Fruit fly (Drosophila melanogaster): ENCODE data around the gene Hpf1.
A peak's percentile ranks its signal among the peaks of the same experiment; 100 is the strongest.

Gene Hpf1

dm6 chr3R:5833948-5834504 lies 42.3 kb downstream of the Hpf1 start (continued):
- peak; percentile 49 for TF ChIP-seq lbe (GFP tag; optimal IDR thresholded peaks at IDR 0.05)
- TF ChIP-seq lab (GFP tag; optimal IDR thresholded peaks at IDR 0.05), result peak; percentile 32
- no peak for TF ChIP-seq CG31441 (GFP tag; IDR thresholded peaks at IDR 0.05)
- 0 out of 3 replicates have a peak, but pooled peaks have one; percentile 19 for TF ChIP-seq C15 (GFP tag; IDR thresholded peaks at IDR 0.05)
- peak; percentile 11 for TF ChIP-seq Antp (GFP tag; optimal IDR thresholded peaks at IDR 0.05)
- peak; percentile 83 for TF ChIP-seq Med (GFP tag)
- no peak for TF ChIP-seq Side (GFP tag; optimal IDR thresholded peaks at IDR 0.05)
- TF ChIP-seq CG10979 (tag; optimal IDR thresholded peaks at IDR 0.05), result no peak
- peak; percentile 42 for TF ChIP-seq Sox102F (GFP tag; optimal IDR thresholded peaks at IDR 0.05)
- TF ChIP-seq aop (GFP tag; IDR thresholded peaks at IDR 0.05), result no peak
- TF ChIP-seq CG4424 (GFP tag; optimal IDR thresholded peaks at IDR 0.05), result no peak
- no peak for TF ChIP-seq BEAF-32 (GFP tag; optimal IDR thresholded peaks at IDR 0.05)
- TF ChIP-seq CG32532 (GFP tag; IDR thresholded peaks at IDR 0.05), result peak; percentile 40; the same call in 1 of the 2 replicates
- TF ChIP-seq Aef1 (GFP tag; IDR thresholded peaks at IDR 0.05), result 0 out of 3 replicates have a peak, but pooled peaks have one; percentile 37
- no peak for TF ChIP-seq Asciz (GFP tag; optimal IDR thresholded peaks at IDR 0.05)
- peak; percentile 2 for TF ChIP-seq Sry-δ (GFP tag; optimal IDR thresholded peaks at IDR 0.05)
- peak in 1 of 2 experiments; percentile 24 for TF ChIP-seq Pdp1 (GFP tag; optimal IDR thresholded peaks at IDR 0.05)
- TF ChIP-seq Dip2 (GFP tag; IDR thresholded peaks at IDR 0.05), result no peak
- no peak for TF ChIP-seq CG3407 (GFP tag; optimal IDR thresholded peaks at IDR 0.05)
- TF ChIP-seq CG32767 (GFP tag; IDR thresholded peaks at IDR 0.05), result no peak
- TF ChIP-seq Xbp1 (GFP tag; optimal IDR thresholded peaks at IDR 0.05), result no peak
- TF ChIP-seq Rfx (GFP tag; IDR thresholded peaks at IDR 0.05), result 0 out of 2 replicates have a peak, but pooled peaks have one; percentile 25
- peak; percentile 95 for TF ChIP-seq Drgx (GFP tag; IDR thresholded peaks at IDR 0.05)
- peak; percentile 49; the same call in 1 of the 2 replicates for TF ChIP-seq Ptx1 (GFP tag; IDR thresholded peaks at IDR 0.05)
- peak; percentile 48; the same call in 1 of the 2 replicates for TF ChIP-seq ara (GFP tag; IDR thresholded peaks at IDR 0.05)
- 0 out of 3 replicates have a peak, but pooled peaks have one; percentile 18 for TF ChIP-seq CG34422 (GFP tag; IDR thresholded peaks at IDR 0.05)
- peak; percentile 25 for TF ChIP-seq nmo (GFP tag; optimal IDR thresholded peaks at IDR 0.05)
- TF ChIP-seq so (GFP tag; IDR thresholded peaks at IDR 0.05), result 0 out of 3 replicates have a peak, but pooled peaks have one; percentile 39
- TF ChIP-seq CG34376 (GFP tag; optimal IDR thresholded peaks at IDR 0.05), result no peak
- TF ChIP-seq Xrp1 (GFP tag; IDR thresholded peaks at IDR 0.05), result peak; percentile 30; the same call in 1 of the 2 replicates
- peak in 1 of 2 experiments; percentile 11 for TF ChIP-seq dpn (GFP tag; optimal IDR thresholded peaks at IDR 0.05)
- TF ChIP-seq lmd (GFP tag; IDR thresholded peaks at IDR 0.05), result 0 out of 2 replicates have a peak, but pooled peaks have one; percentile 14
- no peak for TF ChIP-seq insv (GFP tag; optimal IDR thresholded peaks at IDR 0.05)
- 0 out of 3 replicates have a peak, but pooled peaks have one; percentile 10 for TF ChIP-seq CG11093 (GFP tag; IDR thresholded peaks at IDR 0.05)
- TF ChIP-seq her (GFP tag; optimal IDR thresholded peaks at IDR 0.05), result no peak
- peak; percentile 32 for TF ChIP-seq CG7839 (tag; optimal IDR thresholded peaks at IDR 0.05)
- TF ChIP-seq ap (GFP tag; IDR thresholded peaks at IDR 0.05), result peak; percentile 16; the same call in 1 of the 2 replicates
- 0 out of 2 replicates have a peak, but pooled peaks have one; percentile 14 for TF ChIP-seq slbo (GFP tag; IDR thresholded peaks at IDR 0.05)
- peak; percentile 44 for TF ChIP-seq gem (tag; optimal IDR thresholded peaks at IDR 0.05)
- peak in 1 of 2 experiments; percentile 19 for TF ChIP-seq Hr51 (GFP tag; optimal IDR thresholded peaks at IDR 0.05)
- TF ChIP-seq row (GFP tag; IDR thresholded peaks at IDR 0.05), result peak; percentile 58
- TF ChIP-seq CG4820 (GFP tag; optimal IDR thresholded peaks at IDR 0.05), result peak; percentile 9
- 0 out of 2 replicates have a peak, but pooled peaks have one; percentile 28 for TF ChIP-seq al (GFP tag; IDR thresholded peaks at IDR 0.05)
- TF ChIP-seq cato (GFP tag; optimal IDR thresholded peaks at IDR 0.05; ENCODE audit: borderline replicate concordance), result no peak
- peak; percentile 41; the same call in 1 of the 2 replicates for TF ChIP-seq sisA (GFP tag; IDR thresholded peaks at IDR 0.05)
- no peak for TF ChIP-seq CG13123 (GFP tag; optimal IDR thresholded peaks at IDR 0.05)
- peak; percentile 3 for TF ChIP-seq grau (tag; optimal IDR thresholded peaks at IDR 0.05)
- peak; percentile 25 for TF ChIP-seq CG2120 (GFP tag; optimal IDR thresholded peaks at IDR 0.05)
- TF ChIP-seq CG2678 (tag; optimal IDR thresholded peaks at IDR 0.05), result peak; percentile 15

Data from whole organism, embryonic.